Fruit fly (Drosophila melanogaster) whole organism, prepupa: ENCODE data around the gene Ccz1.

Source experiments
- Blimp-1 ChIP-seq: fragments of 200-800 bp; sonication (Bioruptor generic); optimal IDR thresholded peaks from 3 replicates; lab custom pipeline; 2017; ENCODE audit warnings: missing biosample characterization, missing genetic modification characterization, mild to moderate bottlenecking, moderate library complexity, missing genetic modification reagents
- CG10631 ChIP-seq: fragments of 200-800 bp; sonication (Bioruptor generic); optimal IDR thresholded peaks from 2 replicates; lab custom pipeline; 2016; ENCODE audit warnings: missing biosample characterization, missing genetic modification characterization
- CG11762 ChIP-seq: fragments of 200-800 bp; sonication (Bioruptor generic); optimal IDR thresholded peaks from 3 replicates; lab custom pipeline; 2016; ENCODE audit warnings: missing biosample characterization, missing genetic modification characterization; ENCODE audit not compliant: insufficient read depth
- CG11902 ChIP-seq: fragments of 200-800 bp; sonication (Bioruptor generic); optimal IDR thresholded peaks from 3 replicates; lab custom pipeline; 2016; ENCODE audit warnings: missing biosample characterization, missing genetic modification characterization
- CG15336 ChIP-seq: fragments of 200-800 bp; sonication (Bioruptor generic); IDR thresholded peaks from 2 replicates; pipeline ENCODE4 v1.3.6; 2022; ENCODE audit warnings: missing biosample characterization, missing genetic modification characterization
- CG1621 ChIP-seq: fragments of 200-800 bp; sonication (Bioruptor generic); optimal IDR thresholded peaks from 3 replicates; lab custom pipeline; 2018; ENCODE audit warnings: missing biosample characterization, mild to moderate bottlenecking, missing genetic modification characterization
- CG16779 ChIP-seq: fragments of 200-800 bp; sonication (Bioruptor generic); optimal IDR thresholded peaks from 3 replicates; lab custom pipeline; 2017; ENCODE audit warnings: missing biosample characterization, mild to moderate bottlenecking, missing genetic modification characterization
- CG3032 ChIP-seq: fragments of 200-800 bp; optimal IDR thresholded peaks from 2 replicates; lab custom pipeline; 2019; ENCODE audit warnings: missing biosample characterization, mild to moderate bottlenecking, missing genetic modification characterization, moderate library complexity
- CG3919 ChIP-seq: fragments of 200-800 bp; sonication (Bioruptor generic); optimal IDR thresholded peaks from 3 replicates; lab custom pipeline; 2016; ENCODE audit warnings: missing biosample characterization, missing genetic modification characterization
- CG4318 ChIP-seq: fragments of 200-800 bp; sonication (Bioruptor generic); optimal IDR thresholded peaks from 3 replicates; lab custom pipeline; 2017; ENCODE audit warnings: missing biosample characterization, mild to moderate bottlenecking, missing genetic modification characterization
- CG6163 ChIP-seq: fragments of 200-800 bp; sonication (Bioruptor generic); IDR thresholded peaks from 3 replicates; pipeline ENCODE4 v1.3.6; 2022; ENCODE audit warnings: missing biosample characterization, missing genetic modification characterization
- CG6792 ChIP-seq: fragments of 200-800 bp; sonication (Bioruptor generic); optimal IDR thresholded peaks from 3 replicates; lab custom pipeline; 2016; ENCODE audit warnings: missing biosample characterization, missing genetic modification characterization
- CG6808 ChIP-seq: fragments of 200-800 bp; sonication (Bioruptor generic); optimal IDR thresholded peaks from 3 replicates; lab custom pipeline; 2017; ENCODE audit warnings: missing biosample characterization, missing genetic modification characterization, mild to moderate bottlenecking, moderate library complexity, missing genetic modification reagents
- CG6854 ChIP-seq: fragments of 200-800 bp; sonication (Bioruptor generic); optimal IDR thresholded peaks from 2 replicates; lab custom pipeline; 2017; ENCODE audit warnings: missing biosample characterization, mild to moderate bottlenecking, missing genetic modification characterization
- CG8319 ChIP-seq: fragments of 200-800 bp; sonication (Bioruptor generic); optimal IDR thresholded peaks from 3 replicates; lab custom pipeline; 2016; ENCODE audit warnings: missing biosample characterization, missing genetic modification characterization
- CG9139 ChIP-seq: fragments of 200-800 bp; sonication (Bioruptor generic); optimal IDR thresholded peaks from 3 replicates; lab custom pipeline; 2017; ENCODE audit warnings: missing biosample characterization, mild to moderate bottlenecking, missing genetic modification characterization
- Eip75B ChIP-seq: fragments of 200-800 bp; sonication (Bioruptor generic); optimal IDR thresholded peaks from 3 replicates; lab custom pipeline; 2016; ENCODE audit warnings: missing biosample characterization, missing genetic modification characterization
- Eip78C ChIP-seq: fragments of 200-800 bp; sonication (Bioruptor generic); peaks from one replicate; lab custom pipeline; 2016; ENCODE audit warnings: missing biosample characterization, missing genetic modification characterization
- Eip93F ChIP-seq: fragments of 200-800 bp; sonication (Bioruptor generic); optimal IDR thresholded peaks from 2 replicates; lab custom pipeline; 2016; ENCODE audit warnings: missing biosample characterization, mild to moderate bottlenecking, missing genetic modification characterization
- Ets21C ChIP-seq: fragments of 200-800 bp; sonication (Bioruptor generic); optimal IDR thresholded peaks from 3 replicates; lab custom pipeline; 2016; ENCODE audit warnings: missing biosample characterization, missing genetic modification characterization
- Ets96B ChIP-seq: fragments of 200-800 bp; optimal IDR thresholded peaks from 2 replicates; lab custom pipeline; 2019; ENCODE audit warnings: missing biosample characterization, mild to moderate bottlenecking, missing genetic modification characterization, moderate library complexity
- Gug ChIP-seq: fragments of 200-800 bp; sonication (Bioruptor generic); IDR thresholded peaks from 2 replicates; pipeline ENCODE4 v1.3.6; 2022; ENCODE audit warnings: missing biosample characterization, missing genetic modification characterization
- Hr38 ChIP-seq: sonication (Bioruptor generic); optimal IDR thresholded peaks from 2 replicates; lab custom pipeline; 2016; ENCODE audit warnings: missing biosample characterization, missing genetic modification characterization
- Hr39 ChIP-seq: fragments of 200-800 bp; sonication (Bioruptor generic); optimal IDR thresholded peaks from 2 replicates; lab custom pipeline; 2016; ENCODE audit warnings: missing biosample characterization, missing genetic modification characterization
- Hr4 ChIP-seq: fragments of 200-800 bp; sonication (Bioruptor generic); optimal IDR thresholded peaks from 3 replicates; lab custom pipeline; 2016; ENCODE audit warnings: missing biosample characterization, missing genetic modification characterization
- Lpt ChIP-seq: fragments of 200-800 bp; sonication (Bioruptor generic); optimal IDR thresholded peaks from 3 replicates; lab custom pipeline; 2016; ENCODE audit warnings: missing biosample characterization, missing genetic modification characterization
- Met ChIP-seq: fragments of 200-800 bp; sonication (Bioruptor generic); optimal IDR thresholded peaks from 3 replicates; lab custom pipeline; 2016; ENCODE audit warnings: missing biosample characterization, missing genetic modification characterization
- OdsH ChIP-seq: fragments of 200-800 bp; sonication (Bioruptor generic); optimal IDR thresholded peaks from 3 replicates; lab custom pipeline; 2016; ENCODE audit warnings: missing biosample characterization, missing genetic modification characterization
- Smox ChIP-seq: fragments of 200-800 bp; sonication (Bioruptor generic); optimal IDR thresholded peaks from 3 replicates; lab custom pipeline; 2016; ENCODE audit warnings: missing biosample characterization, missing genetic modification characterization
- Sox102F ChIP-seq: fragments of 200-800 bp; sonication (Bioruptor generic); optimal IDR thresholded peaks from 2 replicates; lab custom pipeline; 2016; ENCODE audit warnings: missing biosample characterization, mild to moderate bottlenecking, missing genetic modification characterization
- Sox14 ChIP-seq: fragments of 200-800 bp; sonication (Bioruptor generic); optimal IDR thresholded peaks from 3 replicates; lab custom pipeline; 2016; ENCODE audit warnings: missing biosample characterization, missing genetic modification characterization
- Sox15 ChIP-seq: fragments of 200-800 bp; sonication (Bioruptor generic); optimal IDR thresholded peaks from 3 replicates; lab custom pipeline; 2016; ENCODE audit warnings: missing biosample characterization, missing genetic modification characterization
- acj6 ChIP-seq: fragments of 200-800 bp; sonication (Bioruptor generic); optimal IDR thresholded peaks from 3 replicates; lab custom pipeline; 2016; ENCODE audit warnings: missing biosample characterization, missing genetic modification characterization
- dsx ChIP-seq: fragments of 200-800 bp; optimal IDR thresholded peaks from 3 replicates; lab custom pipeline; 2019; ENCODE audit warnings: missing biosample characterization, mild to moderate bottlenecking, missing genetic modification characterization, moderate library complexity; ENCODE audit not compliant: poor library complexity, severe bottlenecking
- eg ChIP-seq: fragments of 200-800 bp; sonication (Bioruptor generic); IDR thresholded peaks from 3 replicates; pipeline ENCODE4 v1.3.6; 2022; ENCODE audit warnings: missing biosample characterization, missing genetic modification characterization
- esn ChIP-seq: fragments of 200-800 bp; sonication (Bioruptor generic); optimal IDR thresholded peaks from 2 replicates; lab custom pipeline; 2016; ENCODE audit warnings: missing biosample characterization, mild to moderate bottlenecking, missing genetic modification characterization, moderate library complexity
- fd59A ChIP-seq: fragments of 200-800 bp; sonication (Bioruptor generic); optimal IDR thresholded peaks from 2 replicates; lab custom pipeline; 2017; ENCODE audit warnings: missing biosample characterization, mild to moderate bottlenecking, missing genetic modification characterization, missing genetic modification reagents
- fd85E ChIP-seq: fragments of 200-800 bp; sonication (Bioruptor generic); optimal IDR thresholded peaks from 3 replicates; lab custom pipeline; 2016; ENCODE audit warnings: missing biosample characterization, missing genetic modification characterization
- fkh ChIP-seq: fragments of 200-800 bp; sonication (Bioruptor generic); optimal IDR thresholded peaks from 3 replicates; lab custom pipeline; 2017; ENCODE audit warnings: missing biosample characterization, mild to moderate bottlenecking, missing genetic modification characterization, moderate library complexity
- lz ChIP-seq: fragments of 200-800 bp; sonication (Bioruptor generic); optimal IDR thresholded peaks from 3 replicates; lab custom pipeline; 2016; ENCODE audit warnings: missing biosample characterization, missing genetic modification characterization
- net ChIP-seq: fragments of 200-800 bp; sonication (Bioruptor generic); optimal IDR thresholded peaks from 3 replicates; lab custom pipeline; 2016; ENCODE audit warnings: missing biosample characterization, missing genetic modification characterization
- pdm3 ChIP-seq: fragments of 200-800 bp; sonication (Bioruptor generic); optimal IDR thresholded peaks from 3 replicates; lab custom pipeline; 2016; ENCODE audit warnings: missing biosample characterization, missing genetic modification characterization
- salr ChIP-seq, 2 experiments: fragments of 200-800 bp; sonication (Bioruptor generic); optimal IDR thresholded peaks; 3 replicates each; lab custom pipeline; 2016 to 2018; ENCODE audit warnings: missing biosample characterization in 2 of 2, missing genetic modification characterization in 2 of 2, mild to moderate bottlenecking in 1 of 2
- spab ChIP-seq: fragments of 200-800 bp; sonication (Bioruptor generic); optimal IDR thresholded peaks from 2 replicates; lab custom pipeline; 2017; ENCODE audit warnings: missing biosample characterization, mild to moderate bottlenecking, missing genetic modification characterization, missing genetic modification reagents
- ss ChIP-seq, 2 experiments: fragments of 200-800 bp; sonication (Bioruptor generic); optimal IDR thresholded peaks; 2 replicates in 1 of 2; 3 replicates in 1 of 2; lab custom pipeline; 2017 to 2018; ENCODE audit warnings: mild to moderate bottlenecking in 2 of 2, missing biosample characterization in 2 of 2, missing genetic modification characterization in 2 of 2, moderate library complexity in 1 of 2
- svp ChIP-seq: fragments of 200-800 bp; sonication (Bioruptor generic); peaks from one replicate; lab custom pipeline; 2016; ENCODE audit warnings: missing biosample characterization, missing genetic modification characterization

Ccz1 gene

DNA sequence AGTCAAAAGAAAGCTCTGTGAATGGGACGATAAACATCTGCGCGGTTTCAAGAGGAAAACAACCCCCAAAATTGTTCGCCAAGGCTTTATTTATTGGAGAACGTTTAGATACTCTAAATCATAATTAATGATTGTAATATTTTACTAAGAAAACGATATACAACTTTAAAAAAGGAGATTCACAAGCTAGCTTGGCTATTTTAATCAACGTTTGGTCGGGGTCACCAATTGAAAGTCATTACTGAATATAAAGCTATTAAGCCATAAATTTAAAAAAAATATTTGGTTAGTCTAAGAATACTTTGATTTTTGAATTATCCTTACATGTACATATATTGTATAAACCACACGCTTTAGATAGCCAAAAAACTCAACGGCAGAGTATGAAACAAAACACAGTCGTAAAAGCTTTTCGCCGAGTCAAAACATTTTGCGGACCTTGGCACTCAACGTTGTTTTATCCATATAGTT is 6.8 kb downstream of the Ccz1 start, which contains the start of gene Fie (continued):
- peak; percentile 39 for TF ChIP-seq Eip75B
- no peak for TF ChIP-seq Eip93F
- peak; percentile 44 for TF ChIP-seq Ets96B (tag; lab: Kevin White, UChicago)
- peak; percentile 62 for TF ChIP-seq Smox (GFP tag; lab: Kevin White, UChicago)
- TF ChIP-seq svp (GFP tag; lab: Kevin White, UChicago): peak; percentile 76
- TF ChIP-seq Sox15: no peak
- peak in 1 of 2 experiments; percentile 53 for TF ChIP-seq ss (GFP tag; optimal IDR thresholded peaks at IDR 0.05; lab: Kevin White, UChicago)
- TF ChIP-seq Hr4 (GFP tag; lab: Kevin White, UChicago): peak; percentile 70
- peak; percentile 14 for TF ChIP-seq dsx (GFP tag; lab: Kevin White, UChicago)
- TF ChIP-seq eg (GFP tag; lab: Robert Waterston, UW): no peak; the same call in 2 of the 3 replicates
- peak; percentile 27 for TF ChIP-seq CG6792 (GFP tag; lab: Kevin White, UChicago)
- peak; percentile 33 for TF ChIP-seq CG3032
- TF ChIP-seq Eip78C (GFP tag; lab: Kevin White, UChicago): peak; percentile 91
- TF ChIP-seq Hr39 (GFP tag; lab: Kevin White, UChicago): peak; percentile 46
- no peak for TF ChIP-seq Blimp-1 (GFP tag; lab: Kevin White, UChicago)
- no peak for TF ChIP-seq Lpt (GFP tag; lab: Kevin White, UChicago)
- TF ChIP-seq esn: peak; percentile 62
- TF ChIP-seq CG9139: no peak

DNA sequence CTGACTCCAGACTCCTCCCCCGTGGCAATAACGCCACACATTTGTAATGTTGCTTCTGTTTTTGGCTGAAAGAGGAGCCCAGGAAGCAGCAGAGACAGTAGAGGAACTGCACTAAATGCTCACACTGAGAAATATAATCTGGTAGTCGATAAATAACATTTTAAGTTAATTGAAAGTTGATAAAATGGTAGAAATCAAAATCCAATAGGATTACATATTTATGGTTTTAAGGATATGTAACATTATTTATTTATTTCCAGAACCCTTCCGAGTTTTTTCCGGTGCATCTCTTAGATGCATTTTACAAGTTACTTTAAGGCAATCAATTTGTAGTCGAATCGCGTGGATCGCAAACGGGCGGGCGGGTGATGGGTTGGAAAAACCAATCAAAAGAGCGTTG is 8.1 kb downstream of the Ccz1 start:
- 0 out of 3 replicates have a peak, but pooled peaks have one; percentile 44 for TF ChIP-seq eg (GFP tag; lab: Robert Waterston, UW)
- peak; percentile 3 for TF ChIP-seq Hr39 (GFP tag; lab: Kevin White, UChicago)
- no peak for TF ChIP-seq ss (GFP tag; optimal IDR thresholded peaks at IDR 0.05; lab: Kevin White, UChicago)
- TF ChIP-seq CG1621 (tag; lab: Kevin White, UChicago): no peak
- TF ChIP-seq Eip78C (GFP tag; lab: Kevin White, UChicago): peak; percentile 73
- TF ChIP-seq Sox14 (GFP tag; lab: Kevin White, UChicago): peak; percentile 9
- TF ChIP-seq Eip75B: peak; percentile 12
- TF ChIP-seq CG4318 (GFP tag; lab: Kevin White, UChicago): no peak
- no peak for TF ChIP-seq lz
- TF ChIP-seq Lpt (GFP tag; lab: Kevin White, UChicago): peak; percentile 21
- TF ChIP-seq CG8319 (GFP tag; lab: Kevin White, UChicago): no peak
- TF ChIP-seq Hr38 (GFP tag; lab: Kevin White, UChicago): no peak
- TF ChIP-seq CG6854 (GFP tag; lab: Kevin White, UChicago): no peak
- no peak for TF ChIP-seq CG16779
- TF ChIP-seq Ets96B (tag; lab: Kevin White, UChicago): peak; percentile 41
- TF ChIP-seq Sox102F: no peak
- peak; percentile 41 for TF ChIP-seq CG3919 (GFP tag; lab: Kevin White, UChicago)
- TF ChIP-seq CG6163: peak; percentile 62; the same call in 2 of the 3 replicates
- TF ChIP-seq CG15336 (GFP tag; lab: Robert Waterston, UW): no peak; the same call in 1 of the 2 replicates
- peak; percentile 29 for TF ChIP-seq spab
- peak; percentile 24 for TF ChIP-seq acj6
- TF ChIP-seq CG11902: no peak
- no peak for TF ChIP-seq Gug (GFP tag; lab: Robert Waterston, UW)
- peak in 1 of 2 experiments; percentile 20 for TF ChIP-seq salr (GFP tag; optimal IDR thresholded peaks at IDR 0.05; lab: Kevin White, UChicago)
- no peak for TF ChIP-seq Sox15
- TF ChIP-seq Blimp-1 (GFP tag; lab: Kevin White, UChicago): no peak
- peak; percentile 16 for TF ChIP-seq OdsH (GFP tag; lab: Kevin White, UChicago)
- peak; percentile 13 for TF ChIP-seq Met (GFP tag; lab: Kevin White, UChicago)
- no peak for TF ChIP-seq fd85E (GFP tag; lab: Kevin White, UChicago)
- TF ChIP-seq fd59A: no peak
- peak; percentile 34 for TF ChIP-seq CG6808 (GFP tag; lab: Kevin White, UChicago)
- no peak for TF ChIP-seq net (GFP tag; lab: Kevin White, UChicago)
- peak; percentile 43 for TF ChIP-seq CG10631
- TF ChIP-seq CG11762 (GFP tag; lab: Kevin White, UChicago): no peak
- peak; percentile 38 for TF ChIP-seq dsx (GFP tag; lab: Kevin White, UChicago)
- peak; percentile 18 for TF ChIP-seq esn
- peak; percentile 22 for TF ChIP-seq pdm3 (GFP tag; lab: Kevin White, UChicago)
- peak; percentile 30 for TF ChIP-seq Hr4 (GFP tag; lab: Kevin White, UChicago)
- peak; percentile 27 for TF ChIP-seq CG6792 (GFP tag; lab: Kevin White, UChicago)
- no peak for TF ChIP-seq Eip93F
- TF ChIP-seq fkh (GFP tag; lab: Kevin White, UChicago): no peak
- no peak for TF ChIP-seq CG9139
- TF ChIP-seq Ets21C: no peak
- no peak for TF ChIP-seq Smox (GFP tag; lab: Kevin White, UChicago)
- peak; percentile 27 for TF ChIP-seq CG3032
